Fruit fly (Drosophila melanogaster) whole organism, wandering third instar larva: ENCODE results near the gene lin-52.

Source experiments
- Abd-B ChIP-seq: fragments of >200 bp; optimal IDR thresholded peaks from 2 replicates; lab custom pipeline; 2017; ENCODE audit warnings: missing biosample characterization, missing genetic modification characterization
- CG9705 ChIP-seq: fragments of 200-800 bp; sonication (Bioruptor generic); optimal IDR thresholded peaks from 2 replicates; lab custom pipeline; 2018; ENCODE audit warnings: missing biosample characterization, mild to moderate bottlenecking, missing genetic modification characterization
- Dfd ChIP-seq: fragments of >200 bp; optimal IDR thresholded peaks from 2 replicates; lab custom pipeline; 2017; ENCODE audit warnings: missing biosample characterization, missing genetic modification characterization
- GATAd ChIP-seq: sonication (Bioruptor generic); optimal IDR thresholded peaks from 2 replicates; lab custom pipeline; 2016; ENCODE audit warnings: missing biosample characterization, missing genetic modification characterization
- Mio ChIP-seq: sonication (Bioruptor generic); optimal IDR thresholded peaks from 2 replicates; lab custom pipeline; 2016; ENCODE audit warnings: missing biosample characterization, missing genetic modification characterization
- Myc ChIP-seq: fragments of >200 bp; optimal IDR thresholded peaks from 2 replicates; lab custom pipeline; 2017
- OdsH ChIP-seq: fragments of 200-800 bp; sonication (Bioruptor generic); optimal IDR thresholded peaks from 2 replicates; lab custom pipeline; 2016; ENCODE audit warnings: missing biosample characterization, mild to moderate bottlenecking, missing genetic modification characterization
- Vsx2 ChIP-seq: fragments of 200-300, 225-300 bp; sonication (Bioruptor generic); optimal IDR thresholded peaks from 2 replicates; lab custom pipeline; 2018; ENCODE audit warnings: missing biosample characterization, missing genetic modification characterization; ENCODE audit not compliant: partially characterized antibody
- brk ChIP-seq: fragments of 200-800 bp; sonication (Bioruptor generic); optimal IDR thresholded peaks from 2 replicates; lab custom pipeline; 2016; ENCODE audit warnings: missing biosample characterization, mild to moderate bottlenecking, missing genetic modification characterization
- fru ChIP-seq: fragments of 200-800 bp; sonication (Bioruptor generic); optimal IDR thresholded peaks from 3 replicates; lab custom pipeline; 2016; ENCODE audit warnings: missing biosample characterization, mild to moderate bottlenecking, missing genetic modification characterization
- lola ChIP-seq: fragments of >200 bp; optimal IDR thresholded peaks from 2 replicates; lab custom pipeline; 2017; ENCODE audit warnings: missing biosample characterization, missing genetic modification characterization
- psq ChIP-seq: fragments of 200-800 bp; sonication (Bioruptor generic); optimal IDR thresholded peaks from 3 replicates; lab custom pipeline; 2017; ENCODE audit warnings: missing biosample characterization, mild to moderate bottlenecking, missing genetic modification characterization, moderate library complexity
- rgr ChIP-seq: fragments of 200-800 bp; sonication (Bioruptor generic); optimal IDR thresholded peaks from 3 replicates; lab custom pipeline; 2016; ENCODE audit warnings: missing biosample characterization, mild to moderate bottlenecking, missing genetic modification characterization
- woc ChIP-seq: sonication (Bioruptor generic); optimal IDR thresholded peaks from 2 replicates; lab custom pipeline; 2016; ENCODE audit warnings: missing biosample characterization, mild to moderate bottlenecking, missing genetic modification characterization

DNA sequence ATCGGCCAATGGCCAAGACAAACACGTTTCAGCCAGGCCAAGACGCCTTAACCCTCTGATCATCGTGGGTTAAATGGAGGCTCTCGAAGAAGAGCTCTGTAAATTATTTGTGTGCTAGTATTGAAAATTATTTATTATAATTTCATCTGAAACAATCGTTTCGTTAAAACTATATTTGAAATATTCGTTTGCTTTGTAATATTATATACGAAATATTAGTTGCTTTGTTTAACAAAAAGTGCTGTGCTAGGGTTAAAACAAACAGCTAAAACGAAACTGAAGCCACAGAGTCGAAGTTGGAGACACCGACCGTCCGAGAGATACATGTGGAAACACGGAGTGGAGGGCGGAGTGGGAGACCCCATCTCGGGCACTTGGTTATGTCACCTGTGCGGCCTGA is 31.8 kb upstream of the lin-52 start:
- TF ChIP-seq brk (GFP tag; lab: Kevin White, UChicago) (peak; percentile 19), OdsH (GFP tag; lab: Kevin White, UChicago) (peak; percentile 81), Dfd (no peak), GATAd (GFP tag; lab: Kevin White, UChicago) (no peak), Mio (GFP tag; lab: Kevin White, UChicago) (no peak), Myc (lab: Kevin White, UChicago) (no peak), fru (peak; percentile 78), Abd-B (GFP tag; lab: Kevin White, UChicago) (no peak), psq (GFP tag; lab: Kevin White, UChicago) (peak; percentile 65), lola (GFP tag; lab: Kevin White, UChicago) (no peak), CG9705 (no peak), Vsx2 (GFP tag; lab: Kevin White, UChicago) (no peak), rgr (GFP tag; lab: Kevin White, UChicago) (peak; percentile 81), woc (GFP tag; lab: Kevin White, UChicago) (peak; percentile 49)
